Fruit fly (Drosophila melanogaster) whole organism, embryonic: ENCODE data around the gene Fie.

Experiments used
- CG10959 ChIP-seq: fragments of 200-800 bp; sonication (Bioruptor generic); IDR thresholded peaks from 2 replicates; pipeline ENCODE4 v1.3.6; 2022; ENCODE audit warnings: missing biosample characterization, missing genetic modification characterization
- CG13894 ChIP-seq: fragments of 200-800 bp; sonication (Bioruptor generic); optimal IDR thresholded peaks from 3 replicates; lab custom pipeline; 2018; ENCODE audit warnings: missing biosample characterization, mild to moderate bottlenecking, missing genetic modification characterization, moderate library complexity
- Fer2 ChIP-seq: fragments of 200-800 bp; sonication (Bioruptor generic); optimal IDR thresholded peaks from 2 replicates; lab custom pipeline; 2018; ENCODE audit warnings: missing biosample characterization, mild to moderate bottlenecking, missing genetic modification characterization, moderate library complexity
- bab2 ChIP-seq: fragments of 200-800 bp; sonication (Bioruptor generic); optimal IDR thresholded peaks from 2 replicates; lab custom pipeline; 2016; ENCODE audit warnings: missing biosample characterization, missing genetic modification characterization
- sens-2 ChIP-seq: fragments of 200-800 bp; sonication (Bioruptor generic); IDR thresholded peaks from 2 replicates; pipeline ENCODE4 v1.3.6; 2022; ENCODE audit warnings: missing biosample characterization, missing genetic modification characterization

- TF ChIP-seq Fer2 (tag; lab: Kevin White, UChicago) (no peak), bab2 (GFP tag; lab: Kevin White, UChicago) (no peak), CG13894 (no peak), sens-2 (no peak), CG10959 (GFP tag; lab: Robert Waterston, UW) (no peak)
Observed at dm6 chr3L:3940075-3940819, 47.9 kb downstream of the Fie start, which contains the start of gene CG12766.
